Worm (Caenorhabditis elegans) whole organism, young adult: Measurements from ENCODE around the gene skr-6.
"Not testable (repeated sequence)": the region's sequence is repeated elsewhere in the genome, so short reads cannot be mapped to it uniquely, and the experiment has no call there.

Experiments
- B0019.2 ChIP-seq: fragments of 200-800 bp; sonication (Bioruptor generic); conservative IDR thresholded peaks from 2 replicates; pipeline ENCODE4 v1.3.6; 2022; ENCODE audit warnings: missing genetic modification reagents, missing genetic modification characterization, missing compliant biosample characterization
- F49E8.2 ChIP-seq: sonication (generic microtip); optimal IDR thresholded peaks from 3 replicates; lab custom pipeline; 2017; ENCODE audit warnings: missing genetic modification characterization, mild to moderate bottlenecking, missing compliant biosample characterization, antibody characterized with exemption, moderate library complexity; ENCODE audit not compliant: insufficient read depth
- K12H6.12 ChIP-seq: fragments of 200-800 bp; sonication (Bioruptor generic); optimal IDR thresholded peaks from 2 replicates; lab custom pipeline; 2018; ENCODE audit warnings: mild to moderate bottlenecking, missing genetic modification characterization, missing compliant biosample characterization
- T26A5.8 ChIP-seq: sonication (generic microtip); optimal IDR thresholded peaks from 2 replicates; lab custom pipeline; 2016; ENCODE audit warnings: missing genetic modification characterization, missing compliant biosample characterization
- Y53F4B.3 ChIP-seq: fragments of 200-800 bp; sonication (Bioruptor generic); IDR thresholded peaks from 2 replicates; pipeline ENCODE4 v1.3.6; 2022; ENCODE audit warnings: missing genetic modification reagents, missing genetic modification characterization, missing compliant biosample characterization
- Y53G8AR.9 ChIP-seq: fragments of 200-800 bp; sonication (Bioruptor generic); conservative IDR thresholded peaks from 2 replicates; pipeline ENCODE4 v1.3.6; 2022; ENCODE audit warnings: missing genetic modification reagents, missing genetic modification characterization, missing compliant biosample characterization
- Y56A3A.18 ChIP-seq: fragments of 200-800 bp; sonication (Bioruptor generic); IDR thresholded peaks from 2 replicates; pipeline ENCODE4 v1.3.6; 2022; ENCODE audit warnings: missing genetic modification reagents, missing genetic modification characterization, missing compliant biosample characterization
- Y79H2A.3 ChIP-seq: fragments of 200-800 bp; sonication (Bioruptor generic); conservative IDR thresholded peaks from 2 replicates; pipeline ENCODE4 v1.3.6; 2022; ENCODE audit warnings: missing genetic modification reagents, missing genetic modification characterization, missing compliant biosample characterization
- ZK185.1 ChIP-seq: sonication (generic microtip); optimal IDR thresholded peaks from 2 replicates; lab custom pipeline; 2016; ENCODE audit warnings: mild to moderate bottlenecking, missing genetic modification characterization, missing compliant biosample characterization; ENCODE audit not compliant: poor library complexity, severe bottlenecking
- ama-1 ChIP-seq, 3 experiments: fragments of 150-350 bp in 1 of 3; sonication (generic microtip) in 2 of 3; optimal IDR thresholded peaks; 2 replicates each; lab custom pipeline; 2014 to 2018; ENCODE audit warnings: missing biosample characterization in 2 of 3, missing genetic modification characterization in 2 of 3, missing genetic modification reagents in 2 of 3
- athp-1 ChIP-seq: sonication (generic microtip); optimal IDR thresholded peaks from 2 replicates; lab custom pipeline; 2017; ENCODE audit warnings: mild to moderate bottlenecking, missing genetic modification characterization, missing compliant biosample characterization
- attf-3 ChIP-seq: fragments of 200-800 bp; sonication (Bioruptor generic); conservative IDR thresholded peaks from 2 replicates; pipeline ENCODE4 v1.3.6; 2022; ENCODE audit warnings: missing genetic modification reagents, missing genetic modification characterization, missing compliant biosample characterization
- attf-5 ChIP-seq: fragments of 200-800 bp; sonication (Bioruptor generic); optimal IDR thresholded peaks from 2 replicates; lab custom pipeline; 2018; ENCODE audit warnings: mild to moderate bottlenecking, missing genetic modification characterization, missing compliant biosample characterization
- ccch-3 ChIP-seq: fragments of 200-800 bp; sonication (Bioruptor generic); optimal IDR thresholded peaks from 2 replicates; lab custom pipeline; 2018; ENCODE audit warnings: mild to moderate bottlenecking, missing genetic modification characterization, missing compliant biosample characterization
- cebp-2 ChIP-seq: fragments of 200-800 bp; sonication (Bioruptor generic); IDR thresholded peaks from 2 replicates; pipeline ENCODE4 v1.3.6; 2022; ENCODE audit warnings: missing genetic modification characterization, missing compliant biosample characterization
- dpl-1 ChIP-seq: fragments of 150-350 bp; optimal IDR thresholded peaks from 2 replicates; lab custom pipeline; 2014; ENCODE audit warnings: missing biosample characterization, missing genetic modification reagents, missing genetic modification characterization
- hlh-12 ChIP-seq: sonication (generic microtip); optimal IDR thresholded peaks from 2 replicates; lab custom pipeline; 2016; ENCODE audit warnings: missing genetic modification characterization, missing compliant biosample characterization
- hlh-26 ChIP-seq: fragments of 200-800 bp; sonication (Bioruptor generic); conservative IDR thresholded peaks from 2 replicates; pipeline ENCODE4 v1.3.6; 2022; ENCODE audit warnings: missing genetic modification reagents, missing genetic modification characterization, missing compliant biosample characterization
- lin-35 ChIP-seq, 3 experiments: fragments of 150-350 bp in 2 of 3; sonication (generic microtip) in 1 of 3; optimal IDR thresholded peaks; 2 replicates each; lab custom pipeline; 2014 to 2018; ENCODE audit warnings: missing biosample characterization in 3 of 3, missing genetic modification characterization in 3 of 3, missing genetic modification reagents in 3 of 3
- lir-1 ChIP-seq: fragments of 200-800 bp; sonication (Bioruptor generic); conservative IDR thresholded peaks from 2 replicates; pipeline ENCODE4 v1.3.6; 2022; ENCODE audit warnings: missing genetic modification reagents, missing genetic modification characterization, missing compliant biosample characterization
- lsl-1 ChIP-seq: fragments of 200-800 bp; sonication (Bioruptor generic); optimal IDR thresholded peaks from 2 replicates; lab custom pipeline; 2018; ENCODE audit warnings: mild to moderate bottlenecking, missing genetic modification characterization, moderate library complexity, missing compliant biosample characterization
- madf-6 ChIP-seq: fragments of 200-800 bp; sonication (Bioruptor generic); IDR thresholded peaks from 2 replicates; pipeline ENCODE4 v1.3.6; 2022; ENCODE audit warnings: missing genetic modification reagents, missing genetic modification characterization, missing compliant biosample characterization
- mcd-1 ChIP-seq: fragments of 200-800 bp; sonication (Bioruptor generic); IDR thresholded peaks from 2 replicates; pipeline ENCODE4 v1.3.6; 2022; ENCODE audit warnings: missing genetic modification reagents, missing genetic modification characterization, missing compliant biosample characterization
- mxl-1 ChIP-seq: sonication (generic microtip); optimal IDR thresholded peaks from 2 replicates; lab custom pipeline; 2016; ENCODE audit warnings: missing genetic modification characterization, missing compliant biosample characterization
- rcor-1 ChIP-seq: fragments of 200-800 bp; sonication (Bioruptor generic); IDR thresholded peaks from 2 replicates; pipeline ENCODE4 v1.3.6; 2022; ENCODE audit warnings: missing genetic modification reagents, missing genetic modification characterization, missing compliant biosample characterization
- repo-1 ChIP-seq: sonication (generic microtip); optimal IDR thresholded peaks from 2 replicates; lab custom pipeline; 2017; ENCODE audit warnings: mild to moderate bottlenecking, missing genetic modification characterization, missing compliant biosample characterization
- sdz-38 ChIP-seq: sonication (generic microtip); optimal IDR thresholded peaks from 2 replicates; lab custom pipeline; 2016; ENCODE audit warnings: missing genotype, missing genetic modification characterization, missing compliant biosample characterization
- tbp1 ChIP-seq: fragments of 200-800 bp; sonication (Bioruptor generic); optimal IDR thresholded peaks from 2 replicates; lab custom pipeline; 2018; ENCODE audit warnings: mild to moderate bottlenecking, missing genetic modification characterization, missing compliant biosample characterization
- tbx-9 ChIP-seq: sonication (generic microtip); optimal IDR thresholded peaks from 2 replicates; lab custom pipeline; 2016; ENCODE audit warnings: borderline replicate concordance, missing genetic modification characterization, inconsistent platforms, missing compliant biosample characterization
- tlf-1 ChIP-seq: fragments of 200-800 bp; sonication (Bioruptor generic); optimal IDR thresholded peaks from 2 replicates; lab custom pipeline; 2018; ENCODE audit warnings: mild to moderate bottlenecking, missing genetic modification characterization, missing compliant biosample characterization
- unc-62 ChIP-seq: fragments of 150-350 bp; optimal IDR thresholded peaks from 2 replicates; lab custom pipeline; 2014; ENCODE audit warnings: missing biosample characterization, missing genetic modification reagents, missing genetic modification characterization
- ztf-26 ChIP-seq: sonication (generic microtip); optimal IDR thresholded peaks from 2 replicates; lab custom pipeline; 2017; ENCODE audit warnings: missing genetic modification characterization, missing compliant biosample characterization

Gene skr-6

DNA sequence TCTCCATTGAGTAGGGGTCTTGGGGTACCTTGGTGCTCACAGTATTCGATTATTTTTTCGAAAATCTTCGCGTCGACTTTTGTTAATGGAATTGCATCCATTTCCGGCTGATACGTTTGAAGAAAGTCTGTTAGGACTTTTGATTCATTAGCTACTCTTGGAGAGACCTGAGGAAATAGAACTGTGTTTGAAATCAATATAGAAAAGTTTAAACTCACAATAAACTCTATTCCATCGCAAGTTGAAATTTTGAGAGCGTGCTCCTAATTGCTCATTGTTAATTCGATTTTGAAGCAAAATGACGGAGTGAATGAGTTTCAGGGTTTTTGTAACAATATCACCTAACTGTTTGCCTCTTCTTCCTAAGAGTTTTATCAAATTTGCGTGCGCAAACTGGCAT lies at the start of gene skr-6:
skr-6 (minus strand) TSS at position 101 of the 400 bp plus-strand sequence.
- TF ChIP-seq F49E8.2 (tag; lab: Kevin White, UChicago) (no peak), lin-35 (GFP tag; optimal IDR thresholded peaks at IDR 0.05; lab: Kevin White, UChicago) (no peak), Y79H2A.3 (no peak), tbx-9 (no peak), tlf-1 (no peak), madf-6 (no peak), Y53G8AR.9 (GFP tag; lab: Robert Waterston, UW) (no peak), unc-62 (GFP tag; lab: Kevin White, UChicago) (no peak), hlh-26 (GFP tag; lab: Robert Waterston, UW) (no peak), lir-1 (no peak), sdz-38 (tag; lab: Kevin White, UChicago) (no peak)

DNA sequence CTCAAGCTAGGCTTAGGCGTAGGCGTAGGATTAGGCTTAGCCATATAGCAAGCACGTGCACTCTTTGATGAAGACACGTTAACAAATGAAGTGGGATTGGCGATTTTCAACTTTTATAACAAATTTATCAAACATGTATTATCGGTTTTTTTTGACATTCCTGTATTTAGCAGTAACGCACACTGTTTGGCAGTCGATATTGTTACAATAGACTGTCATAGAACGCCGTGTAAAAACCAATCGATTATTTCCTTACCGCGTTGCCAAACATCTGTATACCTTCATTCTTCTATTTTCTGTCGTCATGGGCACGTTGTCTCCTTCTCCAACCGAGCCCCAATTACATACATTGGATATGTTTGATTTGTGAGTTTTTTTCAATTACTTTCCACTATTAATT lies 48.5 kb upstream of the skr-6 start, which contains the start of gene fbxb-119:
fbxb-119 (plus strand) TSS at position 301 of the 400 bp plus-strand sequence.
- TF ChIP-seq attf-3 (GFP tag; lab: Robert Waterston, UW) (no peak), hlh-12 (tag; lab: Kevin White, UChicago) (no peak), Y53G8AR.9 (GFP tag; lab: Robert Waterston, UW) (no peak)

DNA sequence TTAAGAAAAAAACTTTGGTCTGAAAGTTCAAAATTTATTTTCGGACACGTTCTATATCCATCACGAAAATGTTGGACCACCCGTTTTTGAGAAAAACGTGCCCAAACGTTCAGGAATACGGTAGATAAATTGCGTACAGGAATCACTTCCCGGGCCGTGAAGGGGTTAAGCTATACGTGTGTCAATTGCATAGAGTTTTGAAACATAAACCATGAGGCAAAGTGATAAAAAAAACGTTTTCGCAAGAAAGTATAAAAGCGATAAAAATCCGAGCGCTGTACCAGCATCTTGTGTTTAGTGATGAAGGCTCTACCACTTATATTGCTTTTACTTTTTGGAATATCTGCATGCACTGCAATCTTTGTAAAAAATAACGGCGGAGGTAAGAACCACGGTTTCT lies 32.6 kb upstream of the skr-6 start, which contains the start of gene Y51A2A.6:
Y51A2A.6 (plus strand) TSS at position 301 of the 400 bp plus-strand sequence.
- not testable (repeated sequence) for TF ChIP-seq rcor-1 (GFP tag; lab: Robert Waterston, UW); T26A5.8; cebp-2 (GFP tag; lab: Robert Waterston, UW)

DNA sequence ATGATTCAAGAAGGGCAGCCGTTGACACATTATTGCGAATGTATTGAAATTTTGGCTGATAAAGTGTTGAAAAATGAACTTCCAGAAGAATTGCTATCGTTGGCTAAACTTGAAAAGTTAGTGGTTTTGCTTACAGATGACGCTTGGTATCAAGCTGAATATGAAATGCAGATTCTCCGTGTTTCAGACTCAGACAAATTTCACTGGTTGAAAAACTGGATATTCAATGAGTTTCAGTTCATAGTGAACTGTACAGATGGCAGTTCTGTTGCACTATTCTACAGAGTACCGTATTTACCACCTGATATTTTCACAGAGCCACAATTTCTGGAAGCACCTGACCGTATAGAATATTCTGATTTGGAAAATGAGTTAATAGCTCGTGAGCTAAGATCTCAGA lies 29.5 kb upstream of the skr-6 start:
- no peak for TF ChIP-seq lsl-1
- no peak for TF ChIP-seq sdz-38 (tag; lab: Kevin White, UChicago)
- TF ChIP-seq repo-1 (tag; lab: Kevin White, UChicago), result no peak
- TF ChIP-seq B0019.2 (GFP tag; lab: Robert Waterston, UW), result no peak
- TF ChIP-seq attf-5 (GFP tag; lab: Kevin White, UChicago), result no peak
- no peak for TF ChIP-seq K12H6.12 (tag; lab: Kevin White, UChicago)
- TF ChIP-seq mxl-1 (tag; lab: Kevin White, UChicago), result no peak
- no peak for TF ChIP-seq ccch-3 (GFP tag; lab: Kevin White, UChicago)
- TF ChIP-seq tbp1 (GFP tag; lab: Kevin White, UChicago), result no peak

DNA sequence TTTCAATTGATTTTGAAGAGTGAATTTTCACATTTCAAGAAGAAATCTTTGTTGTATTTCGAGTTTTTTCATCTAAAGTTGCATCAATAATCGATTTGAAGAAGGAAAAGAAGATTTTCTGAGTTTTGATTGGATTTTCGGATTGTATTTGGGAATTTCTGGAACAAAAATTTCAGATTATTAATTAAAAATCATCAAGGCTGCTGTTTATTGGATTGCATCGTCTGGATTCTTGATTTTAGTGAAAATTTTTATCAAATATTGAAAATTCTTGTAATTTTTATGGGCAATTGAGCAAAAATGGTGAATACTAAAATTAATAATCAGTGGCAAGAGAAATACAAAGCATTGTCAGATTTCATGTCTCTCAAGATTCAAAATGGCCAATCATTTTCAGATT lies 28.7 kb upstream of the skr-6 start, which contains the start of gene Y51A2A.5:
Y51A2A.5 (plus strand) TSS at position 301 of the 400 bp plus-strand sequence.
- TF ChIP-seq hlh-12 (tag; lab: Kevin White, UChicago), result no peak
- TF ChIP-seq ztf-26 (tag; lab: Kevin White, UChicago), result no peak
- TF ChIP-seq Y56A3A.18 (GFP tag; lab: Robert Waterston, UW), result no peak
- no peak for TF ChIP-seq ama-1 (optimal IDR thresholded peaks at IDR 0.05; lab: Kevin White, UChicago)
- TF ChIP-seq ama-1 (GFP tag; optimal IDR thresholded peaks at IDR 0.05; lab: Kevin White, UChicago), result no peak
- TF ChIP-seq athp-1, result no peak
- TF ChIP-seq dpl-1 (GFP tag; lab: Kevin White, UChicago), result no peak
- TF ChIP-seq mcd-1 (GFP tag; lab: Robert Waterston, UW), result no peak
- TF ChIP-seq Y53F4B.3 (GFP tag; lab: Robert Waterston, UW), result no peak
- TF ChIP-seq ZK185.1, result no peak
